Worm (Caenorhabditis elegans) whole organism, early embryonic: ENCODE measurements around the gene C39E9.8.

Experiments used
- F13C5.2 ChIP-seq: sonication (generic microtip); optimal IDR thresholded peaks from 2 replicates; lab custom pipeline; 2017; ENCODE audit warnings: mild to moderate bottlenecking, missing genetic modification characterization, inconsistent platforms, missing compliant biosample characterization
- ama-1 ChIP-seq: fragments of 150-350 bp; optimal IDR thresholded peaks from 2 replicates; lab custom pipeline; 2014
- ceh-13 ChIP-seq: fragments of 200-800 bp; sonication (Bioruptor generic); optimal IDR thresholded peaks from 2 replicates; lab custom pipeline; 2018; ENCODE audit warnings: mild to moderate bottlenecking, missing genetic modification characterization, missing compliant biosample characterization
- flt-1 ChIP-seq: fragments of 200-800 bp; sonication (Bioruptor generic); IDR thresholded peaks from 2 replicates; pipeline ENCODE4 v1.3.6; 2022; ENCODE audit warnings: missing genetic modification characterization, missing compliant biosample characterization
- hmbx-1 ChIP-seq: sonication (generic microtip); optimal IDR thresholded peaks from 2 replicates; lab custom pipeline; 2016; ENCODE audit warnings: mild to moderate bottlenecking, missing genetic modification characterization, missing compliant biosample characterization
- hnd-1 ChIP-seq: sonication (generic microtip); optimal IDR thresholded peaks from 2 replicates; lab custom pipeline; 2016; ENCODE audit warnings: missing genetic modification characterization, missing compliant biosample characterization
- scrt-1 ChIP-seq: fragments of 200-800 bp; sonication (Bioruptor generic); IDR thresholded peaks from 2 replicates; pipeline ENCODE4 v1.3.6; 2022; ENCODE audit warnings: missing genetic modification characterization, missing compliant biosample characterization
- sea-1 ChIP-seq: fragments of 200-800 bp; sonication (Bioruptor generic); conservative IDR thresholded peaks from 2 replicates; pipeline ENCODE4 v1.3.6; 2022; ENCODE audit warnings: missing genetic modification characterization, missing compliant biosample characterization
- tbx-11 ChIP-seq: fragments of 200-800 bp; sonication (Bioruptor generic); IDR thresholded peaks from 2 replicates; pipeline ENCODE4 v1.3.6; 2022; ENCODE audit warnings: missing genetic modification characterization, missing compliant biosample characterization
- tra-4 ChIP-seq: sonication (generic microtip); optimal IDR thresholded peaks from 2 replicates; lab custom pipeline; 2017; ENCODE audit warnings: missing genetic modification characterization, missing compliant biosample characterization

ce11 chrIV:13036835-13037234 lies 42.4 kb upstream of the C39E9.8 start:
- no peak for TF ChIP-seq sea-1
- TF ChIP-seq ama-1: no peak
- TF ChIP-seq scrt-1 (GFP tag; lab: Robert Waterston, UW): no peak
- TF ChIP-seq hmbx-1: no peak
- no peak for TF ChIP-seq ceh-13 (GFP tag; lab: Kevin White, UChicago)
- no peak for TF ChIP-seq tbx-11 (GFP tag; lab: Robert Waterston, UW)
- no peak for TF ChIP-seq hnd-1
- TF ChIP-seq tra-4 (tag; lab: Kevin White, UChicago): no peak
- TF ChIP-seq flt-1: no peak
- TF ChIP-seq F13C5.2: no peak
